Fruit fly (Drosophila melanogaster): ENCODE data around the gene CG13060.

CG13060 gene

DNA sequence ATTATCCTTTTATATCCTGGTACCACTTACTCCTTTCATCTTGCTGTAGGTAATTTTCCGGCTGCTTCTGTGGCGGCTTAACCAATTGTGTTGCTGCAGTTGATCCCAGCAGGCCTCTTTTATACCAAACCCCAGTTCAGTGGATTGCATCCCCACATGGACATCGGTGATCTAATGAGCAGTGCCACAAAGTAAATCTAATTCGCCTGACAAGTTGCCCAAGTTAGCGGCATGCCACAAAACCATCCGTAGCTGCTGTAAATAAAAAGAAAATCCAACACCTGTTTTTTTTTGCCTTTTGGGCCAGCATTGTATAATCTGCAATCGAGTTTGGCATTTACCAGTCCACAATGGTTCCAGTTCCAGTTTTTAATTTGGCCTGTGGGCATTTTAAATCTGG, 40.5 kb upstream of the CG13060 start, which contains the start of gene CG13050:
Gene CG13050, minus strand, starts transcription at position 101 of the 400 bp plus-strand sequence.
- TF ChIP-seq CG32264 (GFP tag; optimal IDR thresholded peaks at IDR 0.05) (no peak), Abd-B (GFP tag; optimal IDR thresholded peaks at IDR 0.05) (no peak), Jra (GFP tag; optimal IDR thresholded peaks at IDR 0.05) (no peak), br (GFP tag; optimal IDR thresholded peaks at IDR 0.05) (no peak), usp (GFP tag; optimal IDR thresholded peaks at IDR 0.05) (no peak), Sp1 (GFP tag; optimal IDR thresholded peaks at IDR 0.05) (no peak), woc (GFP tag; optimal IDR thresholded peaks at IDR 0.05) (no peak), CrebA (GFP tag; optimal IDR thresholded peaks at IDR 0.05; ENCODE audit: borderline replicate concordance) (no peak), dmrt93B (GFP tag; optimal IDR thresholded peaks at IDR 0.05) (no peak), Myc (optimal IDR thresholded peaks at IDR 0.05) (no peak), Dif (GFP tag; optimal IDR thresholded peaks at IDR 0.05; ENCODE audit: partially characterized antibody) (no peak), lola (GFP tag; optimal IDR thresholded peaks at IDR 0.05) (no peak), Hr78 (GFP tag; optimal IDR thresholded peaks at IDR 0.05) (no peak), sv (GFP tag; optimal IDR thresholded peaks at IDR 0.05) (no peak), tai (GFP tag; optimal IDR thresholded peaks at IDR 0.05) (no peak), Vsx2 (GFP tag; optimal IDR thresholded peaks at IDR 0.05; ENCODE audit: partially characterized antibody) (no peak), CG9705 (GFP tag; optimal IDR thresholded peaks at IDR 0.05) (no peak), GATAd (GFP tag; optimal IDR thresholded peaks at IDR 0.05) (no peak), OdsH (GFP tag; optimal IDR thresholded peaks at IDR 0.05) (no peak), fru (GFP tag; optimal IDR thresholded peaks at IDR 0.05) (no peak)

DNA sequence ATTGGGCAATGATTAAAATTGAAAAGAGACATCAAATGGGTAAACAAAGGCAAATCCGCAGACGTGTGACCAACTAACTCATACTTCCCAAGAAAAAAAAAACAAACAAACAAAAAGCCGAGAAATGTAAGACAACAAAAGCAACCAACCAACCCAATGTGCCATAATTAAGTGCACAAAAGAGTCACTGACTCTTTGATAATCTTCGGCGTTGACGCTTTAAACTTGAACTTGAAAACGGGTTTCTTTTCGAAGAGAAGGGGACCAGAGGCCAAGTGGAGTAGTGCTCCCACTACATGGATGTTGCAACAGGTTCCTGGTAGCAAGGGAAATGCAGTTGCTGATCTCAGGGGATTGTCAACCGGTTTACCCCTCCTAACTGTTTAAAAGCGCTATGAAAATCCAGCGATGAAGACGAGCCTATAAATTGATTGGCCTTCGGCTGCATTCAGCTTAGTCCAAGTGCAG, 39.6 kb upstream of the CG13060 start, which contains the start of gene CG13064:
Gene CG13064, plus strand, starts transcription at position 418 of the 468 bp plus-strand sequence.
- TF ChIP-seq usp (GFP tag; optimal IDR thresholded peaks at IDR 0.05): no peak
- no peak for TF ChIP-seq woc (GFP tag; optimal IDR thresholded peaks at IDR 0.05)
- TF ChIP-seq br (GFP tag; optimal IDR thresholded peaks at IDR 0.05): no peak
- TF ChIP-seq GATAd (GFP tag; optimal IDR thresholded peaks at IDR 0.05): no peak
- no peak for TF ChIP-seq N (GFP tag; optimal IDR thresholded peaks at IDR 0.05)
- TF ChIP-seq Vsx2 (GFP tag; optimal IDR thresholded peaks at IDR 0.05; ENCODE audit: partially characterized antibody): peak; percentile 70
- TF ChIP-seq CG9705 (GFP tag; optimal IDR thresholded peaks at IDR 0.05): no peak

DNA sequence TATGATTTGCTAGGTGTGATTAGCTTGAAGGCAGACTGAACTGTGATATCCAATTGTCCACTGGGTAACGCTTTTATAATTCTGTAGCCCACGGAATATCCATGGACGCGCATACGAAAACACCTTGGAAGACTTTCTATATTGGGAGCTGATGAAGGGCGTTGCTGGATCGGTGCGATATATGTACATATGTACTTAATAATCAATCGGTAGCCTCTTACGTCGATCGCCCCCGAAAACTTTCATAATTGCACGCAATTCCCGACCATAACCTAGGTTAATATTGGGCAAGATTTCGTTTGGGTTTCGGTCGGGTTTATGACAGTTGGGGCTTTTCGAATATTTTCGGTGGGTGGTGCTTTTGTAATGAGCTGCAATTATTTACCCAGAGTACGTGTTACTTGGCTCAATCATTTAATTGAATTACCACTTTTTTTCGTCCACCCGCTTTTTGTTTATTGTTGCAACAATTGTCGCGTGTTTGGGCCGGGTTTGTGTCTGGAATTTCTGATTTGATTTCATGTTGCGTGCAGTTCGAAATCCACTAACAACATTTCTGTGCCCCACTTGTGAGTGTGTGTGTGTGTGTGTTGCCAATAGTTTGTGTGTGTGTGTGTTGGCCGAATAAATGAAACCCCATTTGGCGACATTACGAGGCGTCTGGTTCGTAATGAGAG, 37.6 kb upstream of the CG13060 start, which contains the start of gene CG13049:
Gene CG13049, minus strand, starts transcription at position 51 of the 677 bp plus-strand sequence.
- TF ChIP-seq Dfd (GFP tag; optimal IDR thresholded peaks at IDR 0.05) (peak; percentile 80), Rel (GFP tag; optimal IDR thresholded peaks at IDR 0.05) (no peak), Rel (tag; optimal IDR thresholded peaks at IDR 0.05) (no peak)

- TF ChIP-seq Hnf4 (GFP tag; optimal IDR thresholded peaks at IDR 0.05): no peak
- no peak for TF ChIP-seq Rel (GFP tag; optimal IDR thresholded peaks at IDR 0.05)
- TF ChIP-seq Rel (tag; optimal IDR thresholded peaks at IDR 0.05): no peak
- no peak for TF ChIP-seq CrebA (GFP tag; optimal IDR thresholded peaks at IDR 0.05; ENCODE audit: borderline replicate concordance)
- TF ChIP-seq brk (GFP tag; optimal IDR thresholded peaks at IDR 0.05): no peak
- TF ChIP-seq GATAd (GFP tag; optimal IDR thresholded peaks at IDR 0.05): no peak
- TF ChIP-seq br (GFP tag; optimal IDR thresholded peaks at IDR 0.05): no peak
- no peak for TF ChIP-seq Abd-B (GFP tag; optimal IDR thresholded peaks at IDR 0.05)
- TF ChIP-seq OdsH (GFP tag; optimal IDR thresholded peaks at IDR 0.05): no peak
- TF ChIP-seq lola (GFP tag; optimal IDR thresholded peaks at IDR 0.05): no peak
- TF ChIP-seq rgr (GFP tag; optimal IDR thresholded peaks at IDR 0.05): no peak
- TF ChIP-seq usp (GFP tag; optimal IDR thresholded peaks at IDR 0.05): no peak
- no peak for TF ChIP-seq CG9705 (GFP tag; optimal IDR thresholded peaks at IDR 0.05)
- no peak for TF ChIP-seq HLH106 (tag; optimal IDR thresholded peaks at IDR 0.05)
- no peak for TF ChIP-seq ey (GFP tag; optimal IDR thresholded peaks at IDR 0.05)
- no peak for TF ChIP-seq Sp1 (GFP tag; optimal IDR thresholded peaks at IDR 0.05)
- no peak for TF ChIP-seq sv (GFP tag; optimal IDR thresholded peaks at IDR 0.05)
- TF ChIP-seq foxo (GFP tag; optimal IDR thresholded peaks at IDR 0.05): no peak
- no peak for TF ChIP-seq Dfd (GFP tag; optimal IDR thresholded peaks at IDR 0.05)
- no peak for TF ChIP-seq N (GFP tag; optimal IDR thresholded peaks at IDR 0.05)
Observed at dm6 chr3L:16283821-16284220, 35.8 kb upstream of the CG13060 start, which contains the start of gene CG13048. Gene CG13048 (minus strand): TSS chr3L:16283921.

- TF ChIP-seq CG9705 (GFP tag; optimal IDR thresholded peaks at IDR 0.05): no peak
- TF ChIP-seq dmrt93B (GFP tag; optimal IDR thresholded peaks at IDR 0.05): no peak
- TF ChIP-seq brk (GFP tag; optimal IDR thresholded peaks at IDR 0.05): no peak
Observed at dm6 chr3L:16285346-16285911, 34.2 kb upstream of the CG13060 start, which contains the start of gene CG13047. Gene CG13047 (minus strand): TSS chr3L:16285396.

All from whole organism, wandering third instar larva.